Worm (Caenorhabditis elegans): Measurements from ENCODE around the gene ccd-5.
A peak's percentile ranks its signal among the peaks of the same experiment; 100 is the strongest.

Gene ccd-5

DNA sequence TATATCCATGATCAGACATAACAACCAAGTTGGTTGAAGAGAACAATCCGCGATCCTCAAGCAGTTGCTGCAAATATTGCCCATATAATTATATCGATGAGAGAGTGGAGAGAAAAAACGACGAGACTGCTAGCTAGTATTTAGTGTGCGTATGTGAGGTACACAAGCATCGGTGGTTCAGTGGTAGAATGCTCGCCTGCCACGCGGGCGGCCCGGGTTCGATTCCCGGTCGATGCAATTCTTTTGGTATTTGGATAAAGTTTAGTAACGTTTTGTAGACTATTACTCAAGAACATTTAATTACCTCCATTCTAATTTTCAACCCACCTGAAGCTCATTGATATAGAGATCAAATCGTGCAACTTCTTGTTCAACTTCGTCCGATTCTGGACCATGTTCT lies 40.6 kb upstream of the ccd-5 start (continued):
- TF ChIP-seq unc-130 (GFP tag; optimal IDR thresholded peaks at IDR 0.05), result peak; percentile 69
- peak; percentile 51 for TF ChIP-seq nhr-80 (tag; optimal IDR thresholded peaks at IDR 0.05)
- peak; percentile 51; the same call in 1 of the 2 replicates for TF ChIP-seq attf-6 (GFP tag; IDR thresholded peaks at IDR 0.05)
- TF ChIP-seq atf-7 (tag; optimal IDR thresholded peaks at IDR 0.05), result peak; percentile 58
- peak; percentile 7 for TF ChIP-seq F10E7.11 (tag; optimal IDR thresholded peaks at IDR 0.05)
- peak; percentile 56; the same call in 1 of the 2 replicates for TF ChIP-seq B0019.2 (GFP tag; conservative IDR thresholded peaks at IDR 0.05)
- peak; percentile 76 for TF ChIP-seq ceh-27 (GFP tag; optimal IDR thresholded peaks at IDR 0.05)
- peak in 1 of 3 experiments; percentile 67 for TF ChIP-seq lin-35 (GFP tag; optimal IDR thresholded peaks at IDR 0.05)
- no peak for TF ChIP-seq sea-2 (GFP tag; IDR thresholded peaks at IDR 0.05)
- TF ChIP-seq athp-1 (tag; optimal IDR thresholded peaks at IDR 0.05), result peak; percentile 61
- TF ChIP-seq nfya-1 (tag; optimal IDR thresholded peaks at IDR 0.05; ENCODE audit: borderline replicate concordance, insufficient read depth), result no peak
- peak; percentile 44; the same call in 1 of the 2 replicates for TF ChIP-seq Y67H2A.10 (GFP tag; conservative IDR thresholded peaks at IDR 0.05)
- TF ChIP-seq snpc-1.3 (tag; optimal IDR thresholded peaks at IDR 0.05; ENCODE audit: insufficient read depth), result peak; percentile 64
- peak; percentile 80 for TF ChIP-seq lin-40 (tag; optimal IDR thresholded peaks at IDR 0.05)
- no peak for TF ChIP-seq lag-1 (GFP tag; IDR thresholded peaks at IDR 0.05)
- TF ChIP-seq aptf-3 (GFP tag; IDR thresholded peaks at IDR 0.05), result peak; percentile 26; the same call in 1 of the 2 replicates
- TF ChIP-seq snpc-1.1 (tag; optimal IDR thresholded peaks at IDR 0.05; ENCODE audit: insufficient read depth), result peak; percentile 32
- no peak for TF ChIP-seq xnd-1 (tag; optimal IDR thresholded peaks at IDR 0.05)
- TF ChIP-seq lsy-27 (tag; optimal IDR thresholded peaks at IDR 0.05; ENCODE audit: borderline replicate concordance, insufficient read depth), result peak; percentile 40
- TF ChIP-seq unc-62 (GFP tag; optimal IDR thresholded peaks at IDR 0.05), result no peak
- TF ChIP-seq mes-4 (tag; optimal IDR thresholded peaks at IDR 0.05), result peak; percentile 79
- TF ChIP-seq C06A6.2 (GFP tag; conservative IDR thresholded peaks at IDR 0.05), result no peak
- peak; percentile 24 for TF ChIP-seq repo-1 (tag; optimal IDR thresholded peaks at IDR 0.05)
- peak; percentile 56; the same call in 1 of the 2 replicates for TF ChIP-seq hsf-1 (GFP tag; IDR thresholded peaks at IDR 0.05)
- TF ChIP-seq let-526 (GFP tag; IDR thresholded peaks at IDR 0.05), result 0 out of 2 replicates have a peak, but pooled peaks have one; percentile 26
- peak; percentile 55 for TF ChIP-seq mxl-1 (tag; optimal IDR thresholded peaks at IDR 0.05)
- peak; percentile 36 to 57 for TF ChIP-seq let-607 (tag; optimal IDR thresholded peaks at IDR 0.05)
- peak; percentile 97 for TF ChIP-seq B0261.1 (tag; optimal IDR thresholded peaks at IDR 0.05)
- peak; percentile 89 for TF ChIP-seq ceh-79 (tag; optimal IDR thresholded peaks at IDR 0.05)
- TF ChIP-seq akir-1 (GFP tag; optimal IDR thresholded peaks at IDR 0.05), result no peak
- TF ChIP-seq madf-3 (GFP tag; IDR thresholded peaks at IDR 0.05), result no peak
- TF ChIP-seq pha-4 (tag; optimal IDR thresholded peaks at IDR 0.05), result no peak
- TF ChIP-seq hrde-1 (tag; optimal IDR thresholded peaks at IDR 0.05; ENCODE audit: borderline replicate concordance), result peak; percentile 64
- no peak for TF ChIP-seq ccch-3 (GFP tag; optimal IDR thresholded peaks at IDR 0.05)
- peak; percentile 83 for TF ChIP-seq B0336.3 (GFP tag; IDR thresholded peaks at IDR 0.05)
- peak; percentile 37; the same call in 1 of the 2 replicates for TF ChIP-seq C17E4.6 (GFP tag; IDR thresholded peaks at IDR 0.05)
- TF ChIP-seq F49E8.2 (tag; optimal IDR thresholded peaks at IDR 0.05; ENCODE audit: insufficient read depth), result no peak
- no peak for TF ChIP-seq dpl-1 (GFP tag; optimal IDR thresholded peaks at IDR 0.05)
- TF ChIP-seq aptf-2 (GFP tag; conservative IDR thresholded peaks at IDR 0.05), result no peak
- TF ChIP-seq nhr-27 (tag; optimal IDR thresholded peaks at IDR 0.05), result no peak
- peak; percentile 16; the same call in 1 of the 2 replicates for TF ChIP-seq F33H1.4 (GFP tag; IDR thresholded peaks at IDR 0.05)
- peak; percentile 50 for TF ChIP-seq fkh-3 (tag; optimal IDR thresholded peaks at IDR 0.05)
- TF ChIP-seq efl-1 (GFP tag; optimal IDR thresholded peaks at IDR 0.05), result no peak
- peak; percentile 48; the same call in 1 of the 2 replicates for TF ChIP-seq egl-18 (GFP tag; IDR thresholded peaks at IDR 0.05)
- TF ChIP-seq ceh-40 (GFP tag; IDR thresholded peaks at IDR 0.05), result peak; percentile 78; the same call in 1 of the 2 replicates
- peak; percentile 85 for TF ChIP-seq nfyb-1 (GFP tag; IDR thresholded peaks at IDR 0.05)
- TF ChIP-seq die-1 (tag; optimal IDR thresholded peaks at IDR 0.05), result peak; percentile 76
